Worm (Caenorhabditis elegans): Measurements from ENCODE around the gene F43C11.4.

DNA sequence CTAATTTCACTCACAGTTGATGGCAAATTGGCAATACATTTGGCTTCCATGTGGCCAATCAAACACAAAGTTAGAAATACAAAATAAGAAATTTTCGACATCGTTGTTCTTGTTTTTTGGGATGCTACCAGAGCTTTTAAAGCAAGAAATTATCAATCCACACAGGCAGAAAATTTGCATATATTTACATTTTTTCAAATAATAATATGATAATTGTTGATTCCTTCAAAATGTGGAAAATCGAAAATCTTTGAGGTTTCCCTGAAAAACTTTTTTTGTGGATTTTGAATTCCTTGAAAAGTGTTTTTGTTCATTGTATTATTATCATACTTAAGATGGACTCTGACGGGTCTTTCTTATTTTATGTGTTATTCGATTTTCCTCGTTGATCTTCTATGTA is 44.1 kb downstream of the F43C11.4 start, which contains the start of gene F16G10.10:
- TF ChIP-seq W03F9.2 (tag; optimal IDR thresholded peaks at IDR 0.05) (no peak), dao-5 (tag; optimal IDR thresholded peaks at IDR 0.05) (no peak), him-1 (tag; optimal IDR thresholded peaks at IDR 0.05) (no peak)

All from whole organism, L4/young adult.